Fruit fly (Drosophila melanogaster) whole organism, embryonic: ENCODE data around the gene sif.
A peak's percentile ranks its signal among the peaks of the same experiment; 100 is the strongest.

ENCODE experiments used
- Adf1 ChIP-seq: fragments of 200-800 bp; sonication (Bioruptor generic); IDR thresholded peaks from 2 replicates; pipeline ENCODE4 v1.3.6; 2022; ENCODE audit warnings: missing biosample characterization, missing genetic modification characterization
- Awh ChIP-seq: fragments of 200-800 bp; sonication (Bioruptor generic); IDR thresholded peaks from 2 replicates; pipeline ENCODE4, ENCODE4 v1.3.6; 2022; ENCODE audit warnings: missing biosample characterization, missing genetic modification characterization
- CG12391 ChIP-seq: fragments of 200-800 bp; sonication (Bioruptor generic); optimal IDR thresholded peaks from 3 replicates; lab custom pipeline; 2018; ENCODE audit warnings: missing biosample characterization, mild to moderate bottlenecking, missing genetic modification characterization, moderate library complexity
- CG13775 ChIP-seq: fragments of 200-800 bp; sonication (Bioruptor generic); optimal IDR thresholded peaks from 3 replicates; lab custom pipeline; 2017; ENCODE audit warnings: missing biosample characterization, mild to moderate bottlenecking, missing genetic modification characterization
- CG15479 ChIP-seq: fragments of 200-800 bp; sonication (Bioruptor generic); optimal IDR thresholded peaks from 3 replicates; lab custom pipeline; 2019; ENCODE audit warnings: missing biosample characterization, mild to moderate bottlenecking, missing genetic modification characterization, moderate library complexity
- CG15601 ChIP-seq: fragments of 200-800 bp; sonication (Bioruptor generic); optimal IDR thresholded peaks from 3 replicates; lab custom pipeline; 2019; ENCODE audit warnings: missing biosample characterization, mild to moderate bottlenecking, missing genetic modification characterization, moderate library complexity
- CG15696 ChIP-seq: fragments of 200-800 bp; sonication (Bioruptor generic); optimal IDR thresholded peaks from 2 replicates; lab custom pipeline; 2019; ENCODE audit warnings: missing biosample characterization, mild to moderate bottlenecking, missing genetic modification characterization, moderate library complexity
- CG1647 ChIP-seq: fragments of 200-800 bp; sonication (Bioruptor generic); optimal IDR thresholded peaks from 3 replicates; lab custom pipeline; 2016; ENCODE audit warnings: missing biosample characterization, missing genetic modification characterization
- CG18599 ChIP-seq: fragments of 200-800 bp; sonication (Bioruptor generic); optimal IDR thresholded peaks from 3 replicates; lab custom pipeline; 2017; ENCODE audit warnings: missing biosample characterization, missing genetic modification characterization, mild to moderate bottlenecking, moderate library complexity, missing genetic modification reagents
- CG2202 ChIP-seq: fragments of 200-800 bp; sonication (Bioruptor generic); optimal IDR thresholded peaks from 2 replicates; lab custom pipeline; 2018; ENCODE audit warnings: missing biosample characterization, mild to moderate bottlenecking, missing genetic modification characterization
- CG2678 ChIP-seq: fragments of 200-800 bp; sonication (Bioruptor generic); optimal IDR thresholded peaks from 3 replicates; lab custom pipeline; 2019; ENCODE audit warnings: missing biosample characterization, mild to moderate bottlenecking, missing genetic modification characterization, moderate library complexity
- CG31224 ChIP-seq: fragments of 200-800 bp; sonication (Bioruptor generic); IDR thresholded peaks from 2 replicates; pipeline ENCODE4 v1.3.6; 2022; ENCODE audit warnings: missing biosample characterization, missing genetic modification characterization
- CG34422 ChIP-seq: fragments of 200-800 bp; sonication (Bioruptor generic); IDR thresholded peaks from 3 replicates; pipeline ENCODE4 v1.3.6; 2022; ENCODE audit warnings: missing biosample characterization, missing genetic modification characterization
- CG6791 ChIP-seq: fragments of 200-800 bp; sonication (Bioruptor generic); IDR thresholded peaks from 3 replicates; pipeline ENCODE4 v1.3.6; 2022; ENCODE audit warnings: missing biosample characterization, missing genetic modification characterization; ENCODE audit not compliant: partially characterized antibody
- CG8359 ChIP-seq: fragments of 200-800 bp; sonication (Bioruptor generic); optimal IDR thresholded peaks from 2 replicates; lab custom pipeline; 2017; ENCODE audit warnings: missing biosample characterization, mild to moderate bottlenecking, missing genetic modification characterization, borderline replicate concordance
- CG8478 ChIP-seq: fragments of >200 bp; optimal IDR thresholded peaks from 2 replicates; lab custom pipeline; 2018
- Dbx ChIP-seq: fragments of 200-800 bp; sonication (Bioruptor generic); IDR thresholded peaks from 3 replicates; pipeline ENCODE4 v1.3.6; 2022; ENCODE audit warnings: missing biosample characterization, missing genetic modification characterization
- Deaf1 ChIP-seq: fragments of 200-800 bp; optimal IDR thresholded peaks from 3 replicates; lab custom pipeline; 2019; ENCODE audit warnings: missing biosample characterization, mild to moderate bottlenecking, missing genetic modification characterization, moderate library complexity
- Dll ChIP-seq: fragments of 200-800 bp; sonication (Bioruptor generic); IDR thresholded peaks from 4 replicates; pipeline ENCODE4 v1.3.6; 2022; ENCODE audit warnings: missing biosample characterization, missing genetic modification characterization; ENCODE audit not compliant: partially characterized antibody
- E2f1 ChIP-seq: fragments of 200-800 bp; sonication (Bioruptor generic); IDR thresholded peaks from 2 replicates; pipeline ENCODE4 v1.3.6; 2022; ENCODE audit warnings: missing biosample characterization, missing genetic modification characterization
- Hey ChIP-seq: fragments of 200-800 bp; sonication (Bioruptor generic); optimal IDR thresholded peaks from 3 replicates; lab custom pipeline; 2018; ENCODE audit warnings: missing biosample characterization, mild to moderate bottlenecking, missing genetic modification characterization
- HmgZ ChIP-seq: fragments of 200-800 bp; sonication (Bioruptor generic); optimal IDR thresholded peaks from 2 replicates; lab custom pipeline; 2018; ENCODE audit warnings: missing biosample characterization, mild to moderate bottlenecking, missing genetic modification characterization
- Lhr ChIP-seq: fragments of 200-800 bp; sonication (Bioruptor generic); optimal IDR thresholded peaks from 3 replicates; lab custom pipeline; 2017; ENCODE audit warnings: mild to moderate bottlenecking, missing biosample characterization, missing genetic modification reagents, missing genetic modification characterization
- Max ChIP-seq: fragments of 200-800 bp; sonication (Bioruptor generic); optimal IDR thresholded peaks from 2 replicates; lab custom pipeline; 2016; ENCODE audit warnings: missing biosample characterization, mild to moderate bottlenecking, missing genetic modification characterization
- Med ChIP-seq: fragments of 200-800 bp; sonication (Bioruptor generic); peaks from one replicate; lab custom pipeline; 2016; ENCODE audit warnings: missing biosample characterization, missing genetic modification characterization, mild to moderate bottlenecking, inconsistent platforms, moderate library complexity
- Nf-YC ChIP-seq: fragments of 200-800 bp; optimal IDR thresholded peaks from 3 replicates; lab custom pipeline; 2019; ENCODE audit warnings: missing biosample characterization, mild to moderate bottlenecking, missing genetic modification characterization, moderate library complexity
- Pdp1 ChIP-seq, 2 experiments: fragments of 200-800 bp; sonication (Bioruptor generic); optimal IDR thresholded peaks; 3 replicates each; lab custom pipeline; 2016; ENCODE audit warnings: missing biosample characterization in 2 of 2, missing genetic modification characterization in 2 of 2, mild to moderate bottlenecking in 1 of 2, moderate library complexity in 1 of 2
- Scr ChIP-seq: fragments of 200-800 bp; sonication (Bioruptor generic); IDR thresholded peaks from 2 replicates; pipeline ENCODE4 v1.3.6; 2022; ENCODE audit warnings: missing biosample characterization, missing genetic modification characterization; ENCODE audit not compliant: partially characterized antibody
- Sin3A ChIP-seq: fragments of >200 bp; optimal IDR thresholded peaks from 2 replicates; lab custom pipeline; 2018
- Six4 ChIP-seq: fragments of 200-800 bp; sonication (Bioruptor generic); optimal IDR thresholded peaks from 2 replicates; lab custom pipeline; 2016; ENCODE audit warnings: missing biosample characterization, missing genetic modification characterization
- Taf1 ChIP-seq: fragments of 200-800 bp; sonication (Bioruptor generic); IDR thresholded peaks from 2 replicates; pipeline ENCODE4 v1.3.6; 2022; ENCODE audit warnings: missing biosample characterization, missing genetic modification characterization
- Trl ChIP-seq, 3 experiments: fragments of >200 bp in 2 of 3; fragments of 200-800 bp in 1 of 3; sonication (Bioruptor generic) in 1 of 3; optimal IDR thresholded peaks; 2 replicates in 1 of 3; 3 replicates in 2 of 3; lab custom pipeline; 2016 to 2017; ENCODE audit warnings: missing biosample characterization in 1 of 3, missing genetic modification characterization in 1 of 3
- amos ChIP-seq: fragments of 200-800 bp; sonication (Bioruptor generic); IDR thresholded peaks from 2 replicates; pipeline ENCODE4 v1.3.6; 2022; ENCODE audit warnings: missing biosample characterization, missing genetic modification characterization; ENCODE audit not compliant: partially characterized antibody
- ash1 ChIP-seq: fragments of 200-800 bp; sonication (Bioruptor generic); optimal IDR thresholded peaks from 2 replicates; lab custom pipeline; 2018; ENCODE audit warnings: missing biosample characterization, mild to moderate bottlenecking, missing genetic modification characterization
- dm ChIP-seq: fragments of 200-800 bp; sonication (Bioruptor generic); optimal IDR thresholded peaks from 3 replicates; lab custom pipeline; 2016; ENCODE audit warnings: missing biosample characterization, missing genetic modification characterization
- ftz-f1 ChIP-seq: fragments of 200-800 bp; sonication (Bioruptor generic); optimal IDR thresholded peaks from 2 replicates; lab custom pipeline; 2016; ENCODE audit warnings: missing biosample characterization, missing genetic modification characterization
- gcm ChIP-seq: fragments of 200-800 bp; sonication (Bioruptor generic); optimal IDR thresholded peaks from 2 replicates; lab custom pipeline; 2019; ENCODE audit warnings: missing biosample characterization, mild to moderate bottlenecking, missing genetic modification characterization, moderate library complexity
- gro ChIP-seq: fragments of 200-800 bp; sonication (Bioruptor generic); optimal IDR thresholded peaks from 2 replicates; lab custom pipeline; 2016; ENCODE audit warnings: missing biosample characterization, missing genetic modification characterization
- hb ChIP-seq: fragments of 200-800 bp; sonication (Bioruptor generic); IDR thresholded peaks from 3 replicates; pipeline ENCODE4 v1.3.6; 2022; ENCODE audit warnings: missing biosample characterization, missing genetic modification characterization; ENCODE audit not compliant: partially characterized antibody
- jumu ChIP-seq: fragments of 200-800 bp; sonication (Bioruptor generic); optimal IDR thresholded peaks from 3 replicates; lab custom pipeline; 2016; ENCODE audit warnings: missing biosample characterization, missing genetic modification characterization
- peb ChIP-seq: fragments of 200-800 bp; sonication (Bioruptor generic); IDR thresholded peaks from 2 replicates; pipeline ENCODE4 v1.3.6; 2022; ENCODE audit warnings: missing biosample characterization, missing genetic modification characterization
- phol ChIP-seq: fragments of 200-800 bp; sonication (Bioruptor generic); optimal IDR thresholded peaks from 3 replicates; lab custom pipeline; 2018; ENCODE audit warnings: missing biosample characterization, mild to moderate bottlenecking, missing genetic modification characterization, moderate library complexity
- sna ChIP-seq: fragments of 200-800 bp; sonication (Bioruptor generic); IDR thresholded peaks from 2 replicates; pipeline ENCODE4 v1.3.6; 2022; ENCODE audit warnings: missing biosample characterization, missing genetic modification characterization; ENCODE audit not compliant: partially characterized antibody
- sug ChIP-seq: fragments of 200-800 bp; optimal IDR thresholded peaks from 2 replicates; lab custom pipeline; 2019; ENCODE audit warnings: missing biosample characterization, mild to moderate bottlenecking, missing genetic modification characterization, moderate library complexity
- tin ChIP-seq: fragments of 200-800 bp; sonication (Bioruptor generic); optimal IDR thresholded peaks from 3 replicates; lab custom pipeline; 2016; ENCODE audit warnings: missing biosample characterization, missing genetic modification characterization
- tna ChIP-seq: fragments of 200-800 bp; sonication (Bioruptor generic); IDR thresholded peaks from 2 replicates; pipeline ENCODE4 v1.3.6; 2022; ENCODE audit warnings: missing biosample characterization, missing genetic modification characterization; ENCODE audit not compliant: partially characterized antibody
- vnd ChIP-seq: fragments of 200-800 bp; sonication (Bioruptor generic); IDR thresholded peaks from 3 replicates; pipeline ENCODE4 v1.3.6; 2022; ENCODE audit warnings: missing biosample characterization, missing genetic modification characterization; ENCODE audit not compliant: partially characterized antibody

Gene sif

DNA sequence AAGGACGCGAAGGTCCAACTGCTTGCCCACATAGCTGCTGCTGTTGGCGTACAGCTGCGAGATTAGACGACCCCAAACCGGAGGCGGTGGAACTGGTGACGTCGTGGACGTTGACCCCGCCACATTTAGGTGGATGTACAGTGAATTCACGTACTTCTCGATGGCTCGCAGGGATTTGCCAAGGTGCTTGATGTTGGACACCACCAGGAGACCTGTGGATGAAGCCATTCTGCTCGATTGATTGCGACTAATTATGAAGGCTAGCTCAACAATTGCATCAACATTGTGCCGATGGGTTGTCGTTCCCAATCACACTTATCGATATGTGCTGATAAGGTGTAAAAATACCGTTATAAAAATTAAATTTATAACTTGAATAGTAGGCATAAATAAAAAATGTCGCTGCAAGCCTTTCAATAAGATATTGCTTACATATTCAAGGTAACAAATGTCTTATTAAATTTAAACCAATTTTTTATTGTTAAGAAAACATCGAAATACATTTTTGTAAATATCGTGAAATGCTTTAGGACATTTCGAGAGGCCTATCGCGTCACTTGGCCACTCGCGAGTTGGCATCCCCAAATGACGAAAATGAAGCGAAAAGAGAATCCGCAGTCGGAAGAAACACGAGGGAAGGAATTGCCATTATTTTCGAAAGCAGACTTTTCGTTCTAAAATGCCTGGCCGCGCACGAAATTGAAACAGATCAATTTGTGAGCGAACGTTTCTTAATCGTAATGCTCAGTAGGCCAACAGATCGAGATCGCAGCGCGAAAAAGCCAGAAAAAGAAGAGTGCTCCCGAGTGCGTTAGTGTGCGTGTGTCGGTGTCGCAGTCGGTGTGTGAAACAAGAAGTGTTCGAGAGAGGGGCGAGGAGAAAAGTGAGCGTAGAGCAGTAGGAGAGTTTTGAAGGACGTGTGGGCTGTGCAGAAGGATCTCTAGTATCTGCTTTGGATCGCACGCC lies 111.1 kb downstream of the sif start, which contains the start of the genes Ppat-Dpck and scny:
TSS of gene Ppat-Dpck (minus strand) at position 263 of the 966 bp plus-strand sequence.
TSS of gene scny (plus strand) at position 471 of the 966 bp plus-strand sequence.
- peak; percentile 40 for TF ChIP-seq Lhr (GFP tag; lab: Kevin White, UChicago)
- peak; percentile 57 for TF ChIP-seq Max (GFP tag; lab: Kevin White, UChicago)
- TF ChIP-seq phol, result peak; percentile 67
- peak; percentile 43 for TF ChIP-seq CG8478 (lab: Kevin White, UChicago)
- TF ChIP-seq hb (GFP tag; lab: Robert Waterston, UW), result peak; percentile 86
- peak; percentile 91 for TF ChIP-seq dm (GFP tag; lab: Kevin White, UChicago)
- 0 out of 3 replicates have a peak, but pooled peaks have one; percentile 39 for TF ChIP-seq Dbx (GFP tag; lab: Robert Waterston, UW)
- TF ChIP-seq sna (GFP tag; lab: Robert Waterston, UW), result peak; percentile 95
- peak; percentile 72 for TF ChIP-seq Med (GFP tag; lab: Kevin White, UChicago)
- TF ChIP-seq Pdp1 (GFP tag; optimal IDR thresholded peaks at IDR 0.05; lab: Kevin White, UChicago), result peak in 1 of 2 experiments; percentile 67
- TF ChIP-seq Trl (optimal IDR thresholded peaks at IDR 0.05; lab: Kevin White, UChicago), result peak in 1 of 2 experiments; percentile 25
- no peak for TF ChIP-seq Trl (GFP tag; optimal IDR thresholded peaks at IDR 0.05; lab: Kevin White, UChicago)
- no peak for TF ChIP-seq peb (GFP tag; lab: Robert Waterston, UW)
- TF ChIP-seq vnd (GFP tag; lab: Robert Waterston, UW), result peak; percentile 91
- TF ChIP-seq CG31224 (GFP tag; lab: Robert Waterston, UW), result no peak
- peak; percentile 50 for TF ChIP-seq sug
- peak; percentile 0 for TF ChIP-seq tin (GFP tag; lab: Kevin White, UChicago)
- TF ChIP-seq CG6791, result peak; percentile 88
- peak; percentile 44 for TF ChIP-seq HmgZ (tag; lab: Kevin White, UChicago)
- TF ChIP-seq CG1647 (GFP tag; lab: Kevin White, UChicago), result no peak
- TF ChIP-seq CG12391 (tag; lab: Kevin White, UChicago), result peak; percentile 34
- TF ChIP-seq Awh (GFP tag; lab: Robert Waterston, UW), result no peak
- TF ChIP-seq CG15479 (GFP tag; lab: Kevin White, UChicago), result peak; percentile 84
- TF ChIP-seq gro (GFP tag; lab: Kevin White, UChicago), result peak; percentile 10
- no peak for TF ChIP-seq ash1 (GFP tag; lab: Kevin White, UChicago)
- no peak for TF ChIP-seq CG18599 (GFP tag; lab: Kevin White, UChicago)
- TF ChIP-seq Sin3A (lab: Kevin White, UChicago), result peak; percentile 89
- no peak for TF ChIP-seq E2f1
- peak; percentile 63 for TF ChIP-seq Adf1 (GFP tag; lab: Robert Waterston, UW)
- TF ChIP-seq gcm, result no peak
- TF ChIP-seq jumu (GFP tag; lab: Kevin White, UChicago), result peak; percentile 23
- TF ChIP-seq CG8359, result no peak
- TF ChIP-seq CG2202, result no peak
- peak; percentile 48; the same call in 1 of the 3 replicates for TF ChIP-seq CG34422
- TF ChIP-seq Deaf1 (tag; lab: Kevin White, UChicago), result peak; percentile 86
- peak; percentile 96 for TF ChIP-seq Scr (GFP tag; lab: Robert Waterston, UW)
- TF ChIP-seq Nf-YC (tag; lab: Kevin White, UChicago), result peak; percentile 49
- TF ChIP-seq Six4 (GFP tag; lab: Kevin White, UChicago), result no peak
- TF ChIP-seq Hey (tag; lab: Kevin White, UChicago), result no peak
- peak; percentile 93 for TF ChIP-seq amos (GFP tag; lab: Robert Waterston, UW)
- no peak for TF ChIP-seq CG2678 (tag; lab: Kevin White, UChicago)
- TF ChIP-seq CG15696 (tag; lab: Kevin White, UChicago), result peak; percentile 0
- peak; percentile 48 for TF ChIP-seq ftz-f1
- TF ChIP-seq Dll (GFP tag; lab: Robert Waterston, UW), result peak; percentile 98
- TF ChIP-seq Taf1 (GFP tag; lab: Robert Waterston, UW), result 0 out of 2 replicates have a peak, but pooled peaks have one; percentile 13
- TF ChIP-seq CG15601, result peak; percentile 48
- TF ChIP-seq CG13775, result peak; percentile 27
- TF ChIP-seq tna (GFP tag; lab: Robert Waterston, UW), result peak; percentile 60
